Fruit fly (Drosophila melanogaster): ENCODE results near the gene CG13358.

- TF ChIP-seq MTF-1 (GFP tag; optimal IDR thresholded peaks at IDR 0.05; ENCODE audit: borderline replicate concordance) = no peak
- TF ChIP-seq corto (GFP tag; optimal IDR thresholded peaks at IDR 0.05) = no peak
- TF ChIP-seq CG9437 (GFP tag; optimal IDR thresholded peaks at IDR 0.05) = no peak
- no peak for TF ChIP-seq Taf1 (GFP tag; IDR thresholded peaks at IDR 0.05)
- no peak for TF ChIP-seq nom (GFP tag; optimal IDR thresholded peaks at IDR 0.05)
- no peak for TF ChIP-seq CG16813 (GFP tag; IDR thresholded peaks at IDR 0.05; ENCODE audit: partially characterized antibody)
- TF ChIP-seq da (GFP tag; optimal IDR thresholded peaks at IDR 0.05) = no peak
- no peak for TF ChIP-seq wdn (GFP tag; IDR thresholded peaks at IDR 0.05)
Observed at dm6 chrX:841038-841437, 36.3 kb upstream of the CG13358 start.

Measured in whole organism, embryonic.